Fruit fly (Drosophila melanogaster) ovary, adult (tissue): ENCODE measurements around the gene RpS28b.

Source experiments
- CG17801 ChIP-seq: fragments of 200-800 bp; optimal IDR thresholded peaks from 2 replicates; lab custom pipeline; 2019; ENCODE audit warnings: missing biosample characterization, mild to moderate bottlenecking, missing genetic modification characterization, moderate library complexity; ENCODE audit not compliant: partially characterized antibody

Gene RpS28b

dm6 chrX:9554346-9554808 lies at the start of gene RpS28b:
Gene RpS28b, plus strand, starts transcription at chrX:9554623.
- peak; percentile 80 for TF ChIP-seq CG17801 (GFP tag; lab: Kevin White, UChicago)

- no peak for TF ChIP-seq CG17801 (GFP tag; lab: Kevin White, UChicago)
These were observed 43.2 kb upstream of the RpS28b start, which contains the start of gene CG34028 for dm6 chrX:9511224-9511623. Gene CG34028, plus strand, starts transcription at chrX:9511524.

dm6 chrX:9520175-9520574 lies 34.2 kb upstream of the RpS28b start:
- TF ChIP-seq CG17801 (GFP tag; lab: Kevin White, UChicago), result no peak

dm6 chrX:9523543-9523942 lies 30.9 kb upstream of the RpS28b start:
- no peak for TF ChIP-seq CG17801 (GFP tag; lab: Kevin White, UChicago)

- no peak for TF ChIP-seq CG17801 (GFP tag; lab: Kevin White, UChicago)
These were observed 22.6 kb upstream of the RpS28b start for dm6 chrX:9531869-9532268.

dm6 chrX:9532453-9532852 lies 22.0 kb upstream of the RpS28b start:
- TF ChIP-seq CG17801 (GFP tag; lab: Kevin White, UChicago), result no peak

- no peak for TF ChIP-seq CG17801 (GFP tag; lab: Kevin White, UChicago)
These were observed 20.9 kb upstream of the RpS28b start, which contains the start of gene CG34026 for dm6 chrX:9533518-9533917. Gene CG34026, plus strand, starts transcription at chrX:9533818.

- TF ChIP-seq CG17801 (GFP tag; lab: Kevin White, UChicago), result no peak
These were observed 10.0 kb upstream of the RpS28b start for dm6 chrX:9544457-9544856.

dm6 chrX:9550565-9551145 lies 3.8 kb upstream of the RpS28b start, which contains the start of gene CG32700:
Gene CG32700, minus strand, starts transcription at chrX:9550838.
- TF ChIP-seq CG17801 (GFP tag; lab: Kevin White, UChicago), result no peak

- no peak for TF ChIP-seq CG17801 (GFP tag; lab: Kevin White, UChicago)
These were observed 3.2 kb upstream of the RpS28b start for dm6 chrX:9551179-9551578.

- peak; percentile 94 for TF ChIP-seq CG17801 (GFP tag; lab: Kevin White, UChicago)
These were observed 690 bp upstream of the RpS28b start for dm6 chrX:9553545-9554320.

- TF ChIP-seq CG17801 (GFP tag; lab: Kevin White, UChicago), result no peak
These were observed 2.0 kb downstream of the RpS28b start, which contains the start of gene CG15317 for dm6 chrX:9556397-9556796. Gene CG15317, minus strand, starts transcription at chrX:9556544.

dm6 chrX:9571208-9571607 lies 16.8 kb downstream of the RpS28b start, which contains the start of gene Cubn:
Gene Cubn, minus strand, starts transcription at chrX:9571308.
- TF ChIP-seq CG17801 (GFP tag; lab: Kevin White, UChicago), result no peak

dm6 chrX:9576147-9576503 lies 21.7 kb downstream of the RpS28b start, which contains the start of gene CG42395:
Gene CG42395, minus strand, starts transcription at chrX:9576247.
- TF ChIP-seq CG17801 (GFP tag; lab: Kevin White, UChicago), result no peak

dm6 chrX:9576504-9577337 lies 22.3 kb downstream of the RpS28b start:
- no peak for TF ChIP-seq CG17801 (GFP tag; lab: Kevin White, UChicago)
